Fruit fly (Drosophila melanogaster): ENCODE measurements around the gene CG4073.

Gene CG4073

dm6 chr3R:10747650-10748049 is 33.1 kb downstream of the CG4073 start:
- TF ChIP-seq mld (GFP tag; IDR thresholded peaks at IDR 0.05; ENCODE audit: partially characterized antibody): no peak
- TF ChIP-seq E2f1 (GFP tag; IDR thresholded peaks at IDR 0.05): 0 out of 2 replicates have a peak, but pooled peaks have one; percentile 30
- no peak for TF ChIP-seq Opbp (GFP tag; IDR thresholded peaks at IDR 0.05; ENCODE audit: partially characterized antibody)
- no peak for TF ChIP-seq gsb-n (tag; optimal IDR thresholded peaks at IDR 0.05)
- 0 out of 3 replicates have a peak, but pooled peaks have one; percentile 12 for TF ChIP-seq Mrtf (GFP tag; IDR thresholded peaks at IDR 0.05)
- TF ChIP-seq CG8089 (GFP tag; optimal IDR thresholded peaks at IDR 0.05): no peak
- TF ChIP-seq CG32767 (GFP tag; IDR thresholded peaks at IDR 0.05): 0 out of 2 replicates have a peak, but pooled peaks have one; percentile 14
- TF ChIP-seq mam (GFP tag; optimal IDR thresholded peaks at IDR 0.05): peak; percentile 19
- peak; percentile 45 for TF ChIP-seq CG2120 (GFP tag; optimal IDR thresholded peaks at IDR 0.05)
- 0 out of 2 replicates have a peak, but pooled peaks have one; percentile 16 for TF ChIP-seq CG6272 (GFP tag; IDR thresholded peaks at IDR 0.05)
- peak; percentile 23 for TF ChIP-seq Meics (GFP tag; optimal IDR thresholded peaks at IDR 0.05)
- TF ChIP-seq Doc3 (GFP tag; IDR thresholded peaks at IDR 0.05; ENCODE audit: partially characterized antibody): no peak
- TF ChIP-seq CG14710 (tag; optimal IDR thresholded peaks at IDR 0.05): no peak
- TF ChIP-seq lmd (GFP tag; IDR thresholded peaks at IDR 0.05): peak; percentile 25; the same call in 1 of the 2 replicates
- TF ChIP-seq CG13624 (GFP tag; optimal IDR thresholded peaks at IDR 0.05): peak; percentile 9
- TF ChIP-seq dysf (GFP tag; IDR thresholded peaks at IDR 0.05): 0 out of 3 replicates have a peak, but pooled peaks have one; percentile 35
- TF ChIP-seq lilli (GFP tag; optimal IDR thresholded peaks at IDR 0.05): peak; percentile 13
- no peak for TF ChIP-seq pan (optimal IDR thresholded peaks at IDR 0.05)
- peak in 1 of 2 experiments; percentile 10 for TF ChIP-seq pan (GFP tag; optimal IDR thresholded peaks at IDR 0.05 in 1 of 2, IDR thresholded peaks at IDR 0.05 in 1 of 2)
- TF ChIP-seq cwo (GFP tag; optimal IDR thresholded peaks at IDR 0.05): no peak
- no peak for TF ChIP-seq trem (tag; optimal IDR thresholded peaks at IDR 0.05)
- peak; percentile 36 for TF ChIP-seq Fer3 (tag; optimal IDR thresholded peaks at IDR 0.05)
- peak; percentile 76 for TF ChIP-seq Ets65A (GFP tag)
- TF ChIP-seq Dip2 (GFP tag; IDR thresholded peaks at IDR 0.05): no peak
- 0 out of 2 replicates have a peak, but pooled peaks have one; percentile 28 for TF ChIP-seq CG11247 (GFP tag; IDR thresholded peaks at IDR 0.05)
- TF ChIP-seq stc (GFP tag; IDR thresholded peaks at IDR 0.05): 0 out of 2 replicates have a peak, but pooled peaks have one; percentile 13
- no peak for TF ChIP-seq CG31441 (GFP tag; IDR thresholded peaks at IDR 0.05)
- peak; percentile 55 for TF ChIP-seq lab (GFP tag; optimal IDR thresholded peaks at IDR 0.05)
- TF ChIP-seq slbo (GFP tag; IDR thresholded peaks at IDR 0.05): peak; percentile 49; the same call in 1 of the 2 replicates
- no peak for TF ChIP-seq dmrt11E (tag; optimal IDR thresholded peaks at IDR 0.05)
- TF ChIP-seq MESR4 (GFP tag; optimal IDR thresholded peaks at IDR 0.05): no peak
- no peak for TF ChIP-seq prd (optimal IDR thresholded peaks at IDR 0.05)
- TF ChIP-seq prd (GFP tag; IDR thresholded peaks at IDR 0.05): 0 out of 3 replicates have a peak, but pooled peaks have one; percentile 11
- TF ChIP-seq ranshi (GFP tag; IDR thresholded peaks at IDR 0.05): peak; percentile 30; the same call in 1 of the 2 replicates
- TF ChIP-seq CG3281 (GFP tag; optimal IDR thresholded peaks at IDR 0.05): peak; percentile 25
- peak; percentile 60 for TF ChIP-seq Rfx (GFP tag; IDR thresholded peaks at IDR 0.05)
- TF ChIP-seq CG11504 (tag; optimal IDR thresholded peaks at IDR 0.05): peak; percentile 35
- TF ChIP-seq CG18599 (GFP tag; optimal IDR thresholded peaks at IDR 0.05): peak; percentile 48
- peak; percentile 3 for TF ChIP-seq Xbp1 (GFP tag; optimal IDR thresholded peaks at IDR 0.05)
- TF ChIP-seq CG11695 (GFP tag; IDR thresholded peaks at IDR 0.05): 0 out of 3 replicates have a peak, but pooled peaks have one; percentile 32
- TF ChIP-seq Pdp1 (GFP tag; optimal IDR thresholded peaks at IDR 0.05): no peak
- TF ChIP-seq Hmr (GFP tag; optimal IDR thresholded peaks at IDR 0.05): peak; percentile 8
- peak; percentile 9; the same call in 1 of the 2 replicates for TF ChIP-seq Ptx1 (GFP tag; IDR thresholded peaks at IDR 0.05)
